Worm (Caenorhabditis elegans) whole organism, L1 larva: ENCODE data around the gene col-98.
A peak's percentile ranks its signal among the peaks of the same experiment; 100 is the strongest.

Experiments used
- C04F5.9 ChIP-seq: sonication (generic microtip); optimal IDR thresholded peaks from 2 replicates; lab custom pipeline; 2016; ENCODE audit warnings: missing genetic modification characterization, missing compliant biosample characterization
- C16A3.4 ChIP-seq: fragments of 150-350 bp; optimal IDR thresholded peaks from 2 replicates; lab custom pipeline; 2014; ENCODE audit warnings: missing biosample characterization, missing genetic modification characterization
- Y116A8C.19 ChIP-seq: sonication (generic microtip); optimal IDR thresholded peaks from 2 replicates; lab custom pipeline; 2016; ENCODE audit warnings: missing compliant biosample characterization, missing genetic modification characterization, borderline replicate concordance
- aha-1 ChIP-seq: fragments of 150-350 bp; optimal IDR thresholded peaks from 2 replicates; lab custom pipeline; 2014; ENCODE audit warnings: missing biosample characterization, missing genetic modification characterization
- ama-1 ChIP-seq: fragments of 150-350 bp; optimal IDR thresholded peaks from 2 replicates; lab custom pipeline; 2014
- blmp-1 ChIP-seq: fragments of 150-350 bp; optimal IDR thresholded peaks from 2 replicates; lab custom pipeline; 2014; ENCODE audit warnings: missing biosample characterization, missing genetic modification characterization
- ceh-63 ChIP-seq: fragments of 200-800 bp; sonication (Bioruptor generic); optimal IDR thresholded peaks from 2 replicates; lab custom pipeline; 2018; ENCODE audit warnings: mild to moderate bottlenecking, missing genetic modification characterization, missing compliant biosample characterization
- ceh-8 ChIP-seq: fragments of 200-800 bp; sonication (Bioruptor generic); optimal IDR thresholded peaks from 2 replicates; lab custom pipeline; 2018; ENCODE audit warnings: mild to moderate bottlenecking, missing genetic modification characterization, moderate library complexity, missing compliant biosample characterization
- ces-1 ChIP-seq: fragments of 150-350 bp; optimal IDR thresholded peaks from 2 replicates; lab custom pipeline; 2014; ENCODE audit warnings: missing biosample characterization, missing genetic modification reagents, missing genetic modification characterization
- dpl-1 ChIP-seq, 3 experiments: fragments of 150-350 bp in 2 of 3; sonication (generic microtip) in 1 of 3; optimal IDR thresholded peaks; 2 replicates each; lab custom pipeline; 2014 to 2017; ENCODE audit warnings: missing biosample characterization in 3 of 3, missing genetic modification characterization in 3 of 3, missing genetic modification reagents in 3 of 3
- dsc-1 ChIP-seq: sonication (generic microtip); optimal IDR thresholded peaks from 2 replicates; lab custom pipeline; 2016; ENCODE audit warnings: mild to moderate bottlenecking, missing genetic modification characterization, missing compliant biosample characterization
- efl-1 ChIP-seq, 4 experiments: fragments of 150-350 bp; optimal IDR thresholded peaks in 3 of 4; peaks in 1 of 4; 1 replicate in 1 of 4; 2 replicates in 3 of 4; lab custom pipeline; 2014; ENCODE audit warnings: missing biosample characterization in 2 of 4, missing genetic modification characterization in 2 of 4, missing genetic modification reagents in 2 of 4
- egl-13 ChIP-seq: sonication (generic microtip); optimal IDR thresholded peaks from 2 replicates; lab custom pipeline; 2016; ENCODE audit warnings: missing genotype, missing genetic modification reagents, missing genetic modification characterization, missing compliant biosample characterization
- egl-27 ChIP-seq, 2 experiments: fragments of 150-350 bp in 1 of 2; sonication (generic microtip); optimal IDR thresholded peaks; 3 replicates each; lab custom pipeline; 2017 to 2018; ENCODE audit warnings: missing biosample characterization in 2 of 2, missing genetic modification characterization in 2 of 2, missing genetic modification reagents in 2 of 2
- elt-3 ChIP-seq, 6 experiments: fragments of 150-350 bp in 1 of 6; sonication (generic microtip); optimal IDR thresholded peaks; 2 replicates each; lab custom pipeline; 2017 to 2018; ENCODE audit warnings: missing biosample characterization in 6 of 6, missing genetic modification characterization in 6 of 6, inconsistent platforms in 1 of 6
- ets-5 ChIP-seq: fragments of 200-800 bp; sonication (Bioruptor generic); IDR thresholded peaks from 2 replicates; pipeline ENCODE4 v1.3.6; 2022; ENCODE audit warnings: missing genetic modification characterization, missing compliant biosample characterization
- fkh-4 ChIP-seq: sonication (generic microtip); optimal IDR thresholded peaks from 2 replicates; lab custom pipeline; 2016; ENCODE audit warnings: missing compliant biosample characterization, missing genetic modification characterization, borderline replicate concordance
- grh-1 ChIP-seq: fragments of 200-800 bp; sonication (Bioruptor generic); IDR thresholded peaks from 2 replicates; pipeline ENCODE4 v1.3.6; 2022; ENCODE audit warnings: missing genetic modification reagents, missing genetic modification characterization, missing compliant biosample characterization
- hlh-17 ChIP-seq: fragments of 200-800 bp; sonication (Bioruptor generic); optimal IDR thresholded peaks from 2 replicates; lab custom pipeline; 2018; ENCODE audit warnings: missing genetic modification characterization, mild to moderate bottlenecking, missing compliant biosample characterization, moderate library complexity, borderline replicate concordance
- hlh-4 ChIP-seq: sonication (generic microtip); optimal IDR thresholded peaks from 2 replicates; lab custom pipeline; 2016; ENCODE audit warnings: mild to moderate bottlenecking, missing genetic modification characterization, missing compliant biosample characterization
- irx-1 ChIP-seq: sonication (generic microtip); optimal IDR thresholded peaks from 2 replicates; lab custom pipeline; 2016; ENCODE audit warnings: missing genetic modification characterization, missing compliant biosample characterization
- isw-1 ChIP-seq: fragments of 200-800 bp; sonication (Bioruptor generic); IDR thresholded peaks from 2 replicates; pipeline ENCODE4 v1.3.6; 2022; ENCODE audit warnings: missing genetic modification characterization, missing compliant biosample characterization
- lin-13 ChIP-seq: fragments of 150-350 bp; optimal IDR thresholded peaks from 2 replicates; lab custom pipeline; 2014; ENCODE audit warnings: missing biosample characterization, missing genetic modification reagents, missing genetic modification characterization
- lin-15B ChIP-seq: fragments of 150-350 bp; sonication (generic microtip); optimal IDR thresholded peaks from 3 replicates; lab custom pipeline; 2014; ENCODE audit warnings: missing biosample characterization, missing genetic modification characterization
- lin-35 ChIP-seq, 2 experiments: fragments of 150-350 bp; optimal IDR thresholded peaks; 2 replicates each; lab custom pipeline; 2014; ENCODE audit warnings: missing biosample characterization in 2 of 2, missing genetic modification characterization in 2 of 2, missing genetic modification reagents in 2 of 2
- lir-3 ChIP-seq: sonication (generic microtip); optimal IDR thresholded peaks from 2 replicates; lab custom pipeline; 2016; ENCODE audit warnings: mild to moderate bottlenecking, missing genetic modification characterization, moderate library complexity, missing compliant biosample characterization; ENCODE audit not compliant: poor library complexity
- mab-9 ChIP-seq: fragments of 200-800 bp; sonication (Bioruptor generic); IDR thresholded peaks from 2 replicates; pipeline ENCODE4 v1.3.6; 2022; ENCODE audit warnings: missing genetic modification reagents, missing genetic modification characterization, missing compliant biosample characterization
- nhr-12 ChIP-seq: sonication (generic microtip); optimal IDR thresholded peaks from 2 replicates; lab custom pipeline; 2017; ENCODE audit warnings: missing biosample characterization, missing genetic modification characterization
- nhr-47 ChIP-seq: sonication (generic microtip); optimal IDR thresholded peaks from 2 replicates; lab custom pipeline; 2016; ENCODE audit warnings: mild to moderate bottlenecking, missing genetic modification characterization, moderate library complexity, missing compliant biosample characterization
- nhr-71 ChIP-seq: sonication (generic microtip); optimal IDR thresholded peaks from 2 replicates; lab custom pipeline; 2016; ENCODE audit warnings: mild to moderate bottlenecking, missing genetic modification characterization, moderate library complexity, missing compliant biosample characterization
- nhr-76 ChIP-seq: sonication (generic microtip); optimal IDR thresholded peaks from 2 replicates; lab custom pipeline; 2017; ENCODE audit warnings: missing biosample characterization, missing genetic modification characterization
- nhr-84 ChIP-seq: sonication (generic microtip); optimal IDR thresholded peaks from 2 replicates; lab custom pipeline; 2017; ENCODE audit warnings: missing biosample characterization, missing genetic modification characterization
- nhr-85 ChIP-seq: sonication (generic microtip); peaks from one replicate; lab custom pipeline; 2016; ENCODE audit warnings: missing genetic modification characterization, inconsistent platforms, missing compliant biosample characterization
- pag-3 ChIP-seq: sonication (generic microtip); optimal IDR thresholded peaks from 2 replicates; lab custom pipeline; 2017; ENCODE audit warnings: missing genetic modification characterization, mild to moderate bottlenecking, missing compliant biosample characterization, antibody characterized with exemption, borderline replicate concordance; ENCODE audit not compliant: insufficient read depth
- pax-3 ChIP-seq: fragments of 200-800 bp; sonication (Bioruptor generic); optimal IDR thresholded peaks from 2 replicates; lab custom pipeline; 2018; ENCODE audit warnings: mild to moderate bottlenecking, missing genetic modification characterization, moderate library complexity, missing compliant biosample characterization
- skn-1 ChIP-seq: fragments of 150-350 bp; optimal IDR thresholded peaks from 2 replicates; lab custom pipeline; 2014; ENCODE audit warnings: missing biosample characterization, missing genetic modification characterization
- snpc-4 ChIP-seq: fragments of 150-350 bp; optimal IDR thresholded peaks from 2 replicates; lab custom pipeline; 2014; ENCODE audit warnings: missing biosample characterization, missing genetic modification characterization
- sox-4 ChIP-seq: sonication (generic microtip); optimal IDR thresholded peaks from 2 replicates; lab custom pipeline; 2016; ENCODE audit warnings: missing genetic modification characterization, missing compliant biosample characterization
- swsn-7 ChIP-seq: sonication (generic microtip); optimal IDR thresholded peaks from 2 replicates; lab custom pipeline; 2016; ENCODE audit warnings: missing genetic modification characterization, missing compliant biosample characterization
- tbx-2 ChIP-seq: sonication (generic microtip); optimal IDR thresholded peaks from 2 replicates; lab custom pipeline; 2016; ENCODE audit warnings: missing genetic modification characterization, missing compliant biosample characterization
- tlp-1 ChIP-seq: fragments of 150-350 bp; optimal IDR thresholded peaks from 2 replicates; lab custom pipeline; 2014; ENCODE audit warnings: missing biosample characterization, missing genetic modification characterization
- unc-62 ChIP-seq: fragments of 150-350 bp; optimal IDR thresholded peaks from 2 replicates; lab custom pipeline; 2014; ENCODE audit warnings: missing biosample characterization, missing genetic modification reagents, missing genetic modification characterization
- unc-98 ChIP-seq: fragments of 200-800 bp; sonication (Bioruptor generic); IDR thresholded peaks from 2 replicates; pipeline ENCODE4 v1.3.6; 2022; ENCODE audit warnings: missing genetic modification characterization, missing compliant biosample characterization
- zag-1 ChIP-seq: fragments of 150-350 bp; optimal IDR thresholded peaks from 2 replicates; lab custom pipeline; 2014; ENCODE audit warnings: missing biosample characterization, missing genetic modification characterization
- zip-4 ChIP-seq: fragments of 200-800 bp; sonication (Bioruptor generic); optimal IDR thresholded peaks from 2 replicates; lab custom pipeline; 2018; ENCODE audit warnings: mild to moderate bottlenecking, missing genetic modification characterization, moderate library complexity, missing compliant biosample characterization
- ztf-11 ChIP-seq, 2 experiments: sonication (generic microtip); optimal IDR thresholded peaks; 2 replicates each; lab custom pipeline; 2016 to 2017; ENCODE audit warnings: missing genetic modification characterization in 2 of 2, missing biosample characterization in 1 of 2, missing compliant biosample characterization in 1 of 2
- ztf-4 ChIP-seq: fragments of 150-350 bp; optimal IDR thresholded peaks from 2 replicates; lab custom pipeline; 2014; ENCODE audit warnings: missing biosample characterization, missing genetic modification characterization

col-98 gene

ce11 chrIII:13066828-13067227 lies 48.0 kb downstream of the col-98 start:
- peak; percentile 40 for TF ChIP-seq dsc-1 (tag; lab: Kevin White, UChicago)
- no peak for TF ChIP-seq lin-15B (tag; lab: Kevin White, UChicago)

- TF ChIP-seq pax-3 (tag; lab: Kevin White, UChicago) (peak; percentile 59), sox-4 (tag; lab: Kevin White, UChicago) (no peak), zag-1 (tag; lab: Kevin White, UChicago) (peak; percentile 30), nhr-76 (tag; lab: Kevin White, UChicago) (no peak), ceh-63 (GFP tag; lab: Kevin White, UChicago) (no peak), isw-1 (GFP tag; lab: Robert Waterston, UW) (peak; percentile 62), egl-27 (tag; optimal IDR thresholded peaks at IDR 0.05; lab: Kevin White, UChicago) (peak in 1 of 2 experiments; percentile 70), grh-1 (GFP tag; lab: Robert Waterston, UW) (peak; percentile 29; the same call in 1 of the 2 replicates), lin-35 (GFP tag; optimal IDR thresholded peaks at IDR 0.05; lab: Kevin White, UChicago) (peak; percentile 66 to 71), ces-1 (GFP tag; lab: Kevin White, UChicago) (no peak), dpl-1 (GFP tag; optimal IDR thresholded peaks at IDR 0.05; lab: Kevin White, UChicago) (peak; percentile 37 to 61 (median 44)), tbx-2 (peak; percentile 85), snpc-4 (tag; lab: Kevin White, UChicago) (peak; percentile 32), nhr-84 (tag; lab: Kevin White, UChicago) (no peak), aha-1 (no peak), ama-1 (lab: Kevin White, UChicago) (peak; percentile 49), hlh-4 (tag; lab: Kevin White, UChicago) (no peak), swsn-7 (tag; lab: Kevin White, UChicago) (peak; percentile 92), lir-3 (peak; percentile 73), mab-9 (GFP tag; lab: Robert Waterston, UW) (no peak), C16A3.4 (tag; lab: Kevin White, UChicago) (peak; percentile 62), hlh-17 (GFP tag; lab: Kevin White, UChicago) (no peak), blmp-1 (tag; lab: Kevin White, UChicago) (peak; percentile 78), dsc-1 (tag; lab: Kevin White, UChicago) (peak; percentile 82), efl-1 (optimal IDR thresholded peaks at IDR 0.05; lab: Kevin White, UChicago) (peak; percentile 63 to 74), efl-1 (GFP tag; optimal IDR thresholded peaks at IDR 0.05 in 1 of 2; lab: Kevin White, UChicago) (peak; percentile 40 to 82), C04F5.9 (no peak), nhr-12 (no peak), nhr-71 (tag; lab: Kevin White, UChicago) (peak; percentile 93), pag-3 (tag; lab: Kevin White, UChicago) (no peak), fkh-4 (tag; lab: Kevin White, UChicago) (peak; percentile 39), nhr-47 (tag; lab: Kevin White, UChicago) (peak; percentile 89), nhr-85 (tag; lab: Kevin White, UChicago) (peak; percentile 82), unc-98 (no peak), lin-13 (GFP tag; lab: Kevin White, UChicago) (peak; percentile 86), unc-62 (GFP tag; lab: Kevin White, UChicago) (no peak), ets-5 (GFP tag; lab: Robert Waterston, UW) (no peak), Y116A8C.19 (tag; lab: Kevin White, UChicago) (no peak), egl-13 (tag; lab: Kevin White, UChicago) (peak; percentile 80), ztf-4 (tag; lab: Kevin White, UChicago) (peak; percentile 81), skn-1 (tag; lab: Kevin White, UChicago) (peak; percentile 87), zip-4 (peak; percentile 40), ceh-8 (GFP tag; lab: Kevin White, UChicago) (peak; percentile 85), elt-3 (tag; optimal IDR thresholded peaks at IDR 0.05; lab: Kevin White, UChicago) (peak in 1 of 6 experiments; percentile 7), tlp-1 (tag; lab: Kevin White, UChicago) (no peak), irx-1 (tag; lab: Kevin White, UChicago) (peak; percentile 68), ztf-11 (tag; optimal IDR thresholded peaks at IDR 0.05; lab: Kevin White, UChicago) (peak in 1 of 2 experiments; percentile 83)
Measured at ce11 chrIII:13067884-13068767, 49.3 kb downstream of the col-98 start.
